Worm (Caenorhabditis elegans): ENCODE data around the gene C31B8.9.
"Not testable (repeated sequence)": the region's sequence is repeated elsewhere in the genome, so short reads cannot be mapped to it uniquely, and the experiment has no call there.

Gene C31B8.9

ce11 chrV:2912901-2913300, at the start of gene C31B8.9:
Gene C31B8.9 (minus strand): TSS chrV:2913001.
- no peak for TF ChIP-seq fos-1 (tag; optimal IDR thresholded peaks at IDR 0.05)
- TF ChIP-seq ceh-82 (tag; optimal IDR thresholded peaks at IDR 0.05), result no peak
- no peak for TF ChIP-seq snpc-4 (tag; optimal IDR thresholded peaks at IDR 0.05)
- no peak for TF ChIP-seq ama-1 (optimal IDR thresholded peaks at IDR 0.05)
- TF ChIP-seq sma-3 (GFP tag; optimal IDR thresholded peaks at IDR 0.05), result no peak
- TF ChIP-seq ztf-4 (tag; optimal IDR thresholded peaks at IDR 0.05), result no peak
- TF ChIP-seq sem-4 (tag; optimal IDR thresholded peaks at IDR 0.05), result no peak
- TF ChIP-seq R02D3.7 (tag; optimal IDR thresholded peaks at IDR 0.05), result no peak
- TF ChIP-seq peb-1 (tag; optimal IDR thresholded peaks at IDR 0.05), result no peak
- TF ChIP-seq nhr-77 (tag; optimal IDR thresholded peaks at IDR 0.05), result no peak
- TF ChIP-seq nhr-12 (tag; optimal IDR thresholded peaks at IDR 0.05), result no peak
- TF ChIP-seq skn-1 (tag; optimal IDR thresholded peaks at IDR 0.05), result no peak
- TF ChIP-seq nhr-21 (tag; optimal IDR thresholded peaks at IDR 0.05), result no peak
- TF ChIP-seq alr-1 (tag; optimal IDR thresholded peaks at IDR 0.05), result no peak
- no peak for TF ChIP-seq gmeb-1 (tag; optimal IDR thresholded peaks at IDR 0.05)
- no peak for TF ChIP-seq C34F6.9 (tag; optimal IDR thresholded peaks at IDR 0.05)

- TF ChIP-seq lin-11 (tag; optimal IDR thresholded peaks at IDR 0.05), result no peak
- no peak for TF ChIP-seq sma-9 (GFP tag; optimal IDR thresholded peaks at IDR 0.05)
- no peak for TF ChIP-seq sma-9 (tag; optimal IDR thresholded peaks at IDR 0.05)
- no peak for TF ChIP-seq lsy-2 (tag; optimal IDR thresholded peaks at IDR 0.05)
- TF ChIP-seq aly-2 (tag; optimal IDR thresholded peaks at IDR 0.05), result no peak
- no peak for TF ChIP-seq R02D3.7 (tag; optimal IDR thresholded peaks at IDR 0.05)
- TF ChIP-seq mab-5 (tag; optimal IDR thresholded peaks at IDR 0.05), result no peak
These were observed 48.1 kb upstream of the C31B8.9 start, which contains the start of gene srw-144 for ce11 chrV:2960894-2961293. Gene srw-144 (minus strand): TSS chrV:2960994.

ce11 chrV:2958202-2958601, 45.4 kb upstream of the C31B8.9 start, which contains the start of gene srw-142:
Gene srw-142 (minus strand): TSS chrV:2958302.
- TF ChIP-seq elt-3 (tag; optimal IDR thresholded peaks at IDR 0.05) (no peak), skn-1 (tag; optimal IDR thresholded peaks at IDR 0.05) (no peak), elt-1 (tag; optimal IDR thresholded peaks at IDR 0.05) (no peak), nhr-237 (tag; optimal IDR thresholded peaks at IDR 0.05) (no peak), ztf-11 (tag; optimal IDR thresholded peaks at IDR 0.05) (no peak), sma-9 (GFP tag; optimal IDR thresholded peaks at IDR 0.05) (no peak), sma-9 (tag; optimal IDR thresholded peaks at IDR 0.05) (no peak)

- TF ChIP-seq ceh-16, gmeb-1, egl-27 (tag; optimal IDR thresholded peaks at IDR 0.05): not testable (repeated sequence)
These were observed 42.5 kb upstream of the C31B8.9 start, which contains the start of gene srh-248 for ce11 chrV:2955342-2955741. Gene srh-248 (minus strand): TSS chrV:2955442.

- TF ChIP-seq lin-39, skn-1, fos-1 (tag; optimal IDR thresholded peaks at IDR 0.05): not testable (repeated sequence)
These were observed 39.3 kb upstream of the C31B8.9 start, which contains the start of gene srw-122 for ce11 chrV:2952102-2952501. Gene srw-122 (minus strand): TSS chrV:2952202.

- TF ChIP-seq nhr-6 (tag; optimal IDR thresholded peaks at IDR 0.05) (no peak), dmd-4 (tag; optimal IDR thresholded peaks at IDR 0.05) (no peak), C34F6.9 (tag; optimal IDR thresholded peaks at IDR 0.05) (no peak), nhr-21 (tag; optimal IDR thresholded peaks at IDR 0.05) (no peak), sem-4 (tag; optimal IDR thresholded peaks at IDR 0.05) (no peak), ztf-11 (tag; optimal IDR thresholded peaks at IDR 0.05) (no peak), nhr-11 (tag; optimal IDR thresholded peaks at IDR 0.05) (no peak), aly-2 (tag; optimal IDR thresholded peaks at IDR 0.05) (no peak), ama-1 (optimal IDR thresholded peaks at IDR 0.05) (no peak), nhr-237 (tag; optimal IDR thresholded peaks at IDR 0.05) (no peak), unc-39 (tag; optimal IDR thresholded peaks at IDR 0.05) (no peak), lin-11 (tag; optimal IDR thresholded peaks at IDR 0.05) (no peak), nhr-77 (tag; optimal IDR thresholded peaks at IDR 0.05) (no peak), sma-3 (GFP tag; optimal IDR thresholded peaks at IDR 0.05) (no peak), crh-2 (tag; optimal IDR thresholded peaks at IDR 0.05) (no peak), fos-1 (tag; optimal IDR thresholded peaks at IDR 0.05) (no peak), blmp-1 (tag; optimal IDR thresholded peaks at IDR 0.05; ENCODE audit: insufficient read depth) (no peak), elt-3 (tag; optimal IDR thresholded peaks at IDR 0.05) (no peak)
These were observed 32.8 kb upstream of the C31B8.9 start, which contains the start of gene srh-87 for ce11 chrV:2945602-2946001. Gene srh-87 (minus strand): TSS chrV:2945702.
